Fruit fly (Drosophila melanogaster): ENCODE measurements around the gene alpha-Est5.

Gene alpha-Est5

DNA sequence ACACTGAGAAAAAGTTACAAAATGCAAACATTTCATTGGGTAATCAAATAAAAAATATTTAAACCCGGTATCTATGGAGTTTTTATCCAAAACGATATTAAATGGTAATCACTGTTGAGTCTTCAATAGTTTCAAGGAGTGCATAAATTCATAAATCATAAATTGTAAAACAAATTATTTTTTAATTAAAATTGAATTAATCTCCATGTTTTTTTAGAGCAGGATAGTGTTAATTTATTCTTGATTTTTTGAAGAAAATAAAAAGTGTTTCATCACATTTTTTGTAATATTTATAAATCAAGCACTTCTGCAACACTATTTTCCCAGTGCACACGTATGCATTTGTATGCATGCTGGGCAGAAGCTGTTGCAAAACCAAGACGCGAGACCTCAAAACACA, 45.3 kb downstream of the alpha-Est5 start (continued):
- TF ChIP-seq CG43689 (GFP tag; IDR thresholded peaks at IDR 0.05) = no peak
- peak; percentile 17 for TF ChIP-seq Fer2 (tag; optimal IDR thresholded peaks at IDR 0.05)
- TF ChIP-seq CG17328 (GFP tag; IDR thresholded peaks at IDR 0.05) = peak; percentile 19; the same call in 1 of the 2 replicates
- TF ChIP-seq CG6689 (GFP tag; IDR thresholded peaks at IDR 0.05) = peak; percentile 45; the same call in 1 of the 2 replicates
- TF ChIP-seq CG11456 (GFP tag; IDR thresholded peaks at IDR 0.05) = no peak
- TF ChIP-seq Atf-2 (GFP tag; optimal IDR thresholded peaks at IDR 0.05) = no peak
- TF ChIP-seq pb (GFP tag; optimal IDR thresholded peaks at IDR 0.05) = no peak
- TF ChIP-seq sens (GFP tag) = peak; percentile 69
- TF ChIP-seq CG13123 (GFP tag; optimal IDR thresholded peaks at IDR 0.05) = no peak
- TF ChIP-seq CG32767 (GFP tag; IDR thresholded peaks at IDR 0.05) = no peak
- no peak for TF ChIP-seq CG33557 (GFP tag; optimal IDR thresholded peaks at IDR 0.05)
- no peak for TF ChIP-seq HmgD (GFP tag; optimal IDR thresholded peaks at IDR 0.05)
- TF ChIP-seq CG3726 (GFP tag; IDR thresholded peaks at IDR 0.05) = no peak
- no peak for TF ChIP-seq CG15601 (tag; optimal IDR thresholded peaks at IDR 0.05)
- peak; percentile 36; the same call in 1 of the 3 replicates for TF ChIP-seq CG11695 (GFP tag; IDR thresholded peaks at IDR 0.05)
- no peak for TF ChIP-seq Lim3 (GFP tag; IDR thresholded peaks at IDR 0.05)
- TF ChIP-seq Dip3 (GFP tag; optimal IDR thresholded peaks at IDR 0.05) = no peak
- TF ChIP-seq CG10462 (GFP tag; optimal IDR thresholded peaks at IDR 0.05) = no peak
- TF ChIP-seq aop (GFP tag; IDR thresholded peaks at IDR 0.05) = no peak
- TF ChIP-seq CG10431 (GFP tag; optimal IDR thresholded peaks at IDR 0.05) = no peak
- TF ChIP-seq Dad (GFP tag; optimal IDR thresholded peaks at IDR 0.05) = no peak
- peak; percentile 53 for TF ChIP-seq CG13775 (GFP tag; optimal IDR thresholded peaks at IDR 0.05)
- peak; percentile 80 for TF ChIP-seq Oli (tag; optimal IDR thresholded peaks at IDR 0.05)
- TF ChIP-seq CkIIα-i1 (GFP tag; IDR thresholded peaks at IDR 0.05) = no peak
- no peak for TF ChIP-seq CG2875 (GFP tag; optimal IDR thresholded peaks at IDR 0.05)
- no peak for TF ChIP-seq knrl (GFP tag; IDR thresholded peaks at IDR 0.05; ENCODE audit: partially characterized antibody)
- no peak for TF ChIP-seq CG11696 (GFP tag; IDR thresholded peaks at IDR 0.05)
- TF ChIP-seq cad (GFP tag; optimal IDR thresholded peaks at IDR 0.05) = no peak
- TF ChIP-seq CG6254 (GFP tag; optimal IDR thresholded peaks at IDR 0.05) = peak; percentile 11
- no peak for TF ChIP-seq NK7.1 (GFP tag; optimal IDR thresholded peaks at IDR 0.05)
- TF ChIP-seq Bdp1 (GFP tag; optimal IDR thresholded peaks at IDR 0.05) = no peak
- TF ChIP-seq ash1 (GFP tag; optimal IDR thresholded peaks at IDR 0.05) = no peak
- no peak for TF ChIP-seq CG12219 (GFP tag; optimal IDR thresholded peaks at IDR 0.05)
- no peak for TF ChIP-seq CG3995 (GFP tag; optimal IDR thresholded peaks at IDR 0.05)
- peak; percentile 68 for TF ChIP-seq tap (tag; optimal IDR thresholded peaks at IDR 0.05)
- no peak for TF ChIP-seq sc (optimal IDR thresholded peaks at IDR 0.05)
- TF ChIP-seq sc (GFP tag; optimal IDR thresholded peaks at IDR 0.05) = peak; percentile 13
- no peak for TF ChIP-seq CG6765 (GFP tag; optimal IDR thresholded peaks at IDR 0.05)
- no peak for TF ChIP-seq CG7928 (GFP tag; optimal IDR thresholded peaks at IDR 0.05)
- no peak for TF ChIP-seq CG10565 (GFP tag; optimal IDR thresholded peaks at IDR 0.05)
- peak; percentile 44 for TF ChIP-seq Meics (GFP tag; optimal IDR thresholded peaks at IDR 0.05)
- TF ChIP-seq slp2 (GFP tag; optimal IDR thresholded peaks at IDR 0.05) = no peak
- TF ChIP-seq fd64A (GFP tag; optimal IDR thresholded peaks at IDR 0.05) = no peak
- TF ChIP-seq CG11093 (GFP tag; IDR thresholded peaks at IDR 0.05) = no peak
- TF ChIP-seq CG3065 (GFP tag; optimal IDR thresholded peaks at IDR 0.05) = no peak
- TF ChIP-seq gt (GFP tag; IDR thresholded peaks at IDR 0.05) = no peak
- peak in 1 of 2 experiments; percentile 57 for TF ChIP-seq dpn (GFP tag; optimal IDR thresholded peaks at IDR 0.05)
- peak; percentile 29 for TF ChIP-seq cato (GFP tag; optimal IDR thresholded peaks at IDR 0.05; ENCODE audit: borderline replicate concordance)
- TF ChIP-seq CG31224 (GFP tag; IDR thresholded peaks at IDR 0.05) = no peak
- peak; percentile 36; the same call in 1 of the 2 replicates for TF ChIP-seq lmd (GFP tag; IDR thresholded peaks at IDR 0.05)
- TF ChIP-seq CG14965 (GFP tag; optimal IDR thresholded peaks at IDR 0.05; ENCODE audit: borderline replicate concordance) = no peak
- TF ChIP-seq CG4854 (GFP tag; optimal IDR thresholded peaks at IDR 0.05) = no peak
- TF ChIP-seq Ptx1 (GFP tag; IDR thresholded peaks at IDR 0.05) = peak; percentile 66
